Fruit fly (Drosophila melanogaster): ENCODE measurements around the gene CG17687.

DNA sequence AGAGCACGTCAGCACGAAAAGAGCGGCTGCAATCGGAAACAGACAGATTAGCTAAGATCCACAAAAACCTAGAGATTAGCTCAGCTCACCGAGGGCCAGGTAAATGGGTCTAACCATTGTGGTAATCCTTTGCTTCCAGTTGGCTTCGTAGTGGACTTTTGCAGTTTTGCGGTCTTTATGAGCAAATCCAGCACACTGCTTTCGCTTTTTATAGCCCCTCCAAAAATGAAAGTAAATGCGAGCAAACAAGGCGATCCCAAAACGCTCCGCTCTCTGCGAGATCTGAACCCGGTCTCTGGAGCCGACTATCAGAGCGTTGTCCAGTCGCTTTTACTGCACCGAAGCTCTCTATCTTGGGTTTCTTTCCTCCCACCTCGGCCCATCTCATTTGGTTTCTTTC, 32.3 kb downstream of the CG17687 start, which contains the start of gene CG14107:
- TF ChIP-seq salr (GFP tag; optimal IDR thresholded peaks at IDR 0.05) (no peak), Sox102F (GFP tag; optimal IDR thresholded peaks at IDR 0.05) (no peak), OdsH (GFP tag; optimal IDR thresholded peaks at IDR 0.05) (no peak), Blimp-1 (GFP tag; optimal IDR thresholded peaks at IDR 0.05) (peak; percentile 89), Eip78C (GFP tag) (no peak), net (GFP tag; optimal IDR thresholded peaks at IDR 0.05) (no peak), eg (GFP tag; IDR thresholded peaks at IDR 0.05) (no peak)
